Fruit fly (Drosophila melanogaster): ENCODE measurements around the gene CG12289.

The CG12289 gene

DNA sequence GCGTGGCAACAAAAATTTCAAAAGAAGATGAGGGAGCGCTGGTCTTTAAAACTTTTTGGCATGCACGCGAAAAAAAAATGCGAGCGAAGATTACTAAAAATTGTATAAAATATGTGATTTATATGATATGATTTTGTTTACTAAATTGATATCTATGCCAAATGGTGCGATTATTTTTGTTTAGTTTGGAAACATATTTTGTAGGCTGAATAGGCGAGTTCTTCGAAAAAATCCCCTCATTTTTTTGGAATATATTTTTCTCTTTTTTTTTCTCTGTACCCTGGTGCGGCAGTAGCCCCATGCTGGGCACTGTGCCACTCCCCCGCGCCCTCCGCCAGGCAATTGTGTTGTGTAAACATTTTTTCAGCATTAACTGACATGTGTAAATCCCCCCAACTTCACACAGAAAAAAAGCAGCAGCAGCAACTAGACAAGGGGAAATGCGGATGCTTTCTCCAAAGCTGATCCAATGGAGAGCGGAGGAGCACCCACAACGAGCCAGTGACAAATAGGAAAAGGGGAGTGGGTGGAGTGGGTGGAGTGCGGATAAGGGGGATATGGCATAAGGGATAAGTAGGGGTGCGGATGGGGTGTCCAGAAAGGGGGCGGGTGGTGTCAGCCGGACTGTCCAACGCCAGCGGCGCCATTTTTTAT, 27.8 kb upstream of the CG12289 start (continued):
- TF ChIP-seq CG8632 (GFP tag; optimal IDR thresholded peaks at IDR 0.05) (peak; percentile 22), CG6276 (GFP tag; optimal IDR thresholded peaks at IDR 0.05) (no peak), Ets96B (tag; optimal IDR thresholded peaks at IDR 0.05) (peak; percentile 2), ss (GFP tag; optimal IDR thresholded peaks at IDR 0.05) (no peak), OdsH (GFP tag; optimal IDR thresholded peaks at IDR 0.05) (peak; percentile 41), CG32006 (GFP tag; optimal IDR thresholded peaks at IDR 0.05) (peak; percentile 31), CG10631 (GFP tag; optimal IDR thresholded peaks at IDR 0.05) (peak; percentile 4), Sox15 (GFP tag; optimal IDR thresholded peaks at IDR 0.05) (peak; percentile 10), eg (GFP tag; IDR thresholded peaks at IDR 0.05) (no peak), CG9139 (GFP tag; optimal IDR thresholded peaks at IDR 0.05) (no peak), CG8119 (GFP tag; IDR thresholded peaks at IDR 0.05) (peak; percentile 28; the same call in 1 of the 3 replicates), CG34406 (GFP tag; optimal IDR thresholded peaks at IDR 0.05) (peak; percentile 4), spab (GFP tag; optimal IDR thresholded peaks at IDR 0.05) (no peak), CG3032 (tag; optimal IDR thresholded peaks at IDR 0.05) (no peak), CG11762 (GFP tag; optimal IDR thresholded peaks at IDR 0.05; ENCODE audit: insufficient read depth) (no peak), esn (GFP tag; optimal IDR thresholded peaks at IDR 0.05) (peak; percentile 46), achi (GFP tag; optimal IDR thresholded peaks at IDR 0.05) (peak; percentile 27), Gug (GFP tag; IDR thresholded peaks at IDR 0.05) (no peak), CG6163 (GFP tag; IDR thresholded peaks at IDR 0.05) (peak; percentile 34; the same call in 1 of the 3 replicates), Blimp-1 (GFP tag; optimal IDR thresholded peaks at IDR 0.05) (no peak), Met (GFP tag; optimal IDR thresholded peaks at IDR 0.05) (peak; percentile 47), lz (GFP tag; optimal IDR thresholded peaks at IDR 0.05) (peak; percentile 3)

DNA sequence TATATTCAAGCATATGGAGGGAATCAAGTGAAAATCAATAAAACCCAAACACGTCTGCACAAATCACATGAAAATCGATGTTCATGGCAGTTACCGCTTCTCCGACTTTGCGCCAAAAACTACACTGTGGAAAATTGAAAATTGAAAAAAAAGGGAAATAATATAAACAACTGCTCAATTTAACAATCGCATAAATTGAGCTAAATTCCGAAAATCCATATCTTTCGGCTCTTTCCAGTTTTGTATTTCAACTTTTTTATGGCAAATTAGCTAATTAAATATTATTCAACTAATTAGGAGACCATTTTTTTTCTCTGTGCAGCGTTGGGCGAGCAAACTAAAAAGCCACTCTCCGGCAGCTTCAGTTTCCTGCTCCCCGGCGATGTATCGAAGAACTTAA, 26.2 kb upstream of the CG12289 start:
- TF ChIP-seq CG8119 (GFP tag; IDR thresholded peaks at IDR 0.05) (0 out of 3 replicates have a peak, but pooled peaks have one; percentile 20), CG15336 (GFP tag; IDR thresholded peaks at IDR 0.05) (no peak), Ets96B (tag; optimal IDR thresholded peaks at IDR 0.05) (peak; percentile 3), achi (GFP tag; optimal IDR thresholded peaks at IDR 0.05) (peak; percentile 6), Eip78C (GFP tag) (peak; percentile 81), eg (GFP tag; IDR thresholded peaks at IDR 0.05) (0 out of 3 replicates have a peak, but pooled peaks have one; percentile 12), CG6854 (GFP tag; optimal IDR thresholded peaks at IDR 0.05) (no peak), salr (GFP tag; optimal IDR thresholded peaks at IDR 0.05) (no peak), Hr4 (GFP tag; optimal IDR thresholded peaks at IDR 0.05) (no peak), Met (GFP tag; optimal IDR thresholded peaks at IDR 0.05) (no peak), CG3919 (GFP tag; optimal IDR thresholded peaks at IDR 0.05) (peak; percentile 25), CG32006 (GFP tag; optimal IDR thresholded peaks at IDR 0.05) (peak; percentile 19), OdsH (GFP tag; optimal IDR thresholded peaks at IDR 0.05) (no peak), CG6808 (GFP tag; optimal IDR thresholded peaks at IDR 0.05) (no peak), spab (GFP tag; optimal IDR thresholded peaks at IDR 0.05) (no peak), Gug (GFP tag; IDR thresholded peaks at IDR 0.05) (no peak), topi (GFP tag; optimal IDR thresholded peaks at IDR 0.05) (no peak), CG3032 (tag; optimal IDR thresholded peaks at IDR 0.05) (no peak)

- TF ChIP-seq ss (GFP tag; optimal IDR thresholded peaks at IDR 0.05) (peak; percentile 49 to 72), CG9139 (GFP tag; optimal IDR thresholded peaks at IDR 0.05) (no peak), esn (GFP tag; optimal IDR thresholded peaks at IDR 0.05) (peak; percentile 75), CG4318 (GFP tag; optimal IDR thresholded peaks at IDR 0.05) (peak; percentile 65), vri (GFP tag; optimal IDR thresholded peaks at IDR 0.05) (no peak), CG6808 (GFP tag; optimal IDR thresholded peaks at IDR 0.05) (peak; percentile 58), dsx (GFP tag; optimal IDR thresholded peaks at IDR 0.05; ENCODE audit: poor library complexity, severe bottlenecking) (peak; percentile 61), fkh (GFP tag; optimal IDR thresholded peaks at IDR 0.05) (no peak), CG32006 (GFP tag; optimal IDR thresholded peaks at IDR 0.05) (peak; percentile 76), CG15336 (GFP tag; IDR thresholded peaks at IDR 0.05) (peak; percentile 47; the same call in 1 of the 2 replicates), Eip93F (GFP tag; optimal IDR thresholded peaks at IDR 0.05) (no peak), CG6163 (GFP tag; IDR thresholded peaks at IDR 0.05) (peak; percentile 56; the same call in 2 of the 3 replicates), lz (GFP tag; optimal IDR thresholded peaks at IDR 0.05) (peak; percentile 69), net (GFP tag; optimal IDR thresholded peaks at IDR 0.05) (peak; percentile 61), Met (GFP tag; optimal IDR thresholded peaks at IDR 0.05) (peak; percentile 67), topi (GFP tag; optimal IDR thresholded peaks at IDR 0.05) (peak; percentile 75), spab (GFP tag; optimal IDR thresholded peaks at IDR 0.05) (peak; percentile 54), CG31627 (GFP tag; optimal IDR thresholded peaks at IDR 0.05) (peak; percentile 70), CG8119 (GFP tag; IDR thresholded peaks at IDR 0.05) (peak; percentile 70), CG7368 (GFP tag; optimal IDR thresholded peaks at IDR 0.05) (peak; percentile 40), cyc (GFP tag; optimal IDR thresholded peaks at IDR 0.05) (peak; percentile 49), CG6276 (GFP tag; optimal IDR thresholded peaks at IDR 0.05) (peak; percentile 57), Hr4 (GFP tag; optimal IDR thresholded peaks at IDR 0.05) (peak; percentile 65), fd85E (GFP tag; optimal IDR thresholded peaks at IDR 0.05) (no peak), Ets96B (tag; optimal IDR thresholded peaks at IDR 0.05) (peak; percentile 77), Sox14 (GFP tag; optimal IDR thresholded peaks at IDR 0.05) (peak; percentile 73), eg (GFP tag; IDR thresholded peaks at IDR 0.05) (0 out of 3 replicates have a peak, but pooled peaks have one; percentile 35), Sox102F (GFP tag; optimal IDR thresholded peaks at IDR 0.05) (peak; percentile 66)
These were observed 24.9 kb upstream of the CG12289 start for dm6 chr3L:11483135-11483534.

Measured in whole organism, prepupa.